Worm (Caenorhabditis elegans): Measurements from ENCODE around the gene glr-8.

DNA sequence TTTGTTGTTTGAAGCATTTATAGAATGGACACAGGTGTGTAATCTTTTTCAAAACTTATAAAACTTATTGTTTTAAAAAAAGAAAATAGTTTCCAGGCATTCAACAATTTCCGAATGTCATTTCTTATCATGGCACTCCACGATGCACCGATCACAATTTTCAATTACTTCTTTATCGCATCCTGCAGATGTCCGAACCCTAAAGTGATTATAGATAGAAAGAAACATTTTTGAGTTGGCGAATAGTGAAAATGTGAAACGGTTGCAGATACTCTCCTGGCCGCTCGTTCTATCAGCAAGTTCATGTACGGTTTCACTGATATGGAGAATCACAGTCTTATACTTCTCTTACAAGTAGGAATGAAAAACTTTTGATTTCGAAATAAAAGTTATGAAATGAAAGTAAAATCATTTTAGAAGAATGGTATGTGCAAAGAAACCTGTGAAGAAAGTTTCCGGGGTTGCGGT, 42.8 kb upstream of the glr-8 start, which contains the start of gene C15B12.2:
- TF ChIP-seq rec-8 (tag; optimal IDR thresholded peaks at IDR 0.05), result no peak
- no peak for TF ChIP-seq die-1 (tag; optimal IDR thresholded peaks at IDR 0.05)
- TF ChIP-seq unc-62 (GFP tag; optimal IDR thresholded peaks at IDR 0.05), result no peak
- TF ChIP-seq lin-35 (GFP tag; optimal IDR thresholded peaks at IDR 0.05), result no peak
- no peak for TF ChIP-seq nfya-1 (tag; optimal IDR thresholded peaks at IDR 0.05; ENCODE audit: borderline replicate concordance, insufficient read depth)
- TF ChIP-seq F52B5.7 (tag; optimal IDR thresholded peaks at IDR 0.05), result no peak
- TF ChIP-seq mxl-1 (tag; optimal IDR thresholded peaks at IDR 0.05), result no peak
- TF ChIP-seq lir-1 (GFP tag; conservative IDR thresholded peaks at IDR 0.05), result no peak
- no peak for TF ChIP-seq dpff-1 (tag; optimal IDR thresholded peaks at IDR 0.05)
- no peak for TF ChIP-seq dox-1 (GFP tag; IDR thresholded peaks at IDR 0.05)
- TF ChIP-seq ets-4 (GFP tag; optimal IDR thresholded peaks at IDR 0.05), result no peak
- TF ChIP-seq F23B12.7 (tag; optimal IDR thresholded peaks at IDR 0.05; ENCODE audit: insufficient read depth), result no peak
- TF ChIP-seq F33H1.4 (GFP tag; IDR thresholded peaks at IDR 0.05), result no peak
